Fruit fly (Drosophila melanogaster): Measurements from ENCODE around the gene CG11317.

The CG11317 gene

dm6 chr3R:31059807-31060707 is 37.1 kb downstream of the CG11317 start (continued):
- TF ChIP-seq PHDP (tag; optimal IDR thresholded peaks at IDR 0.05) (peak; percentile 39), ken (GFP tag; IDR thresholded peaks at IDR 0.05) (0 out of 3 replicates have a peak, but pooled peaks have one; percentile 47), wor (GFP tag; IDR thresholded peaks at IDR 0.05) (peak; percentile 22; the same call in 1 of the 2 replicates), oc (tag; optimal IDR thresholded peaks at IDR 0.05) (peak; percentile 30), CkIIα-i1 (GFP tag; IDR thresholded peaks at IDR 0.05) (no peak), CG7987 (GFP tag; optimal IDR thresholded peaks at IDR 0.05) (no peak), Hr51 (GFP tag; optimal IDR thresholded peaks at IDR 0.05) (peak; percentile 18 to 59), CG6854 (GFP tag; optimal IDR thresholded peaks at IDR 0.05) (no peak), tup (GFP tag; optimal IDR thresholded peaks at IDR 0.05) (peak; percentile 40), CrebB (tag; optimal IDR thresholded peaks at IDR 0.05) (no peak), Antp (GFP tag; optimal IDR thresholded peaks at IDR 0.05) (peak; percentile 63), jing (GFP tag; optimal IDR thresholded peaks at IDR 0.05) (peak; percentile 16), cg (GFP tag; optimal IDR thresholded peaks at IDR 0.05) (no peak), CG31441 (GFP tag; IDR thresholded peaks at IDR 0.05) (no peak; the same call in 1 of the 2 replicates), ara (GFP tag; IDR thresholded peaks at IDR 0.05) (peak; percentile 67), ap (GFP tag; IDR thresholded peaks at IDR 0.05) (peak; percentile 40), chif (GFP tag; optimal IDR thresholded peaks at IDR 0.05) (peak in 1 of 2 experiments; percentile 9), zfh1 (GFP tag; IDR thresholded peaks at IDR 0.05) (peak; percentile 49; the same call in 1 of the 3 replicates), Mad (GFP tag; optimal IDR thresholded peaks at IDR 0.05) (peak; percentile 11), Aef1 (GFP tag; IDR thresholded peaks at IDR 0.05) (peak; percentile 57; the same call in 2 of the 3 replicates), Rfx (GFP tag; IDR thresholded peaks at IDR 0.05) (0 out of 2 replicates have a peak, but pooled peaks have one; percentile 32), CG33213 (GFP tag; optimal IDR thresholded peaks at IDR 0.05) (no peak), CG1602 (GFP tag; optimal IDR thresholded peaks at IDR 0.05) (peak; percentile 15), CG4360 (GFP tag; IDR thresholded peaks at IDR 0.05) (peak; percentile 77), Atf6 (GFP tag; IDR thresholded peaks at IDR 0.05) (0 out of 2 replicates have a peak, but pooled peaks have one; percentile 43), Optix (GFP tag; IDR thresholded peaks at IDR 0.05) (peak; percentile 53; the same call in 2 of the 3 replicates), hth (optimal IDR thresholded peaks at IDR 0.05) (no peak), slp2 (GFP tag; optimal IDR thresholded peaks at IDR 0.05) (peak; percentile 35), Rx (GFP tag; IDR thresholded peaks at IDR 0.05) (peak; percentile 51), hkb (optimal IDR thresholded peaks at IDR 0.05) (no peak), hkb (GFP tag; IDR thresholded peaks at IDR 0.05) (peak; percentile 59), CG14860 (GFP tag; IDR thresholded peaks at IDR 0.05; ENCODE audit: partially characterized antibody) (0 out of 3 replicates have a peak, but pooled peaks have one; percentile 39), CG7786 (GFP tag; optimal IDR thresholded peaks at IDR 0.05) (peak; percentile 30), gsb-n (tag; optimal IDR thresholded peaks at IDR 0.05) (peak; percentile 34), nmo (GFP tag; optimal IDR thresholded peaks at IDR 0.05) (peak; percentile 14), chn (GFP tag; optimal IDR thresholded peaks at IDR 0.05) (peak; percentile 44), danr (GFP tag; IDR thresholded peaks at IDR 0.05) (0 out of 2 replicates have a peak, but pooled peaks have one; percentile 10), fd96Cb (tag; optimal IDR thresholded peaks at IDR 0.05) (peak; percentile 21), slbo (GFP tag; IDR thresholded peaks at IDR 0.05) (peak; percentile 30; the same call in 1 of the 2 replicates), CG2678 (tag; optimal IDR thresholded peaks at IDR 0.05) (peak; percentile 40), Mes4 (GFP tag; optimal IDR thresholded peaks at IDR 0.05) (no peak), dpn (GFP tag; optimal IDR thresholded peaks at IDR 0.05) (peak in 1 of 2 experiments; percentile 50), CG13624 (GFP tag; optimal IDR thresholded peaks at IDR 0.05) (no peak), CG10366 (GFP tag; IDR thresholded peaks at IDR 0.05) (peak; percentile 39), CG18599 (GFP tag; optimal IDR thresholded peaks at IDR 0.05) (peak; percentile 57), CG17385 (GFP tag; optimal IDR thresholded peaks at IDR 0.05) (peak; percentile 21), ssp (GFP tag; IDR thresholded peaks at IDR 0.05) (no peak), CG34224 (GFP tag; IDR thresholded peaks at IDR 0.05; ENCODE audit: partially characterized antibody) (no peak), Usf (GFP tag; optimal IDR thresholded peaks at IDR 0.05) (no peak)
